Worm (Caenorhabditis elegans): ENCODE measurements around the gene ceh-43.

DNA sequence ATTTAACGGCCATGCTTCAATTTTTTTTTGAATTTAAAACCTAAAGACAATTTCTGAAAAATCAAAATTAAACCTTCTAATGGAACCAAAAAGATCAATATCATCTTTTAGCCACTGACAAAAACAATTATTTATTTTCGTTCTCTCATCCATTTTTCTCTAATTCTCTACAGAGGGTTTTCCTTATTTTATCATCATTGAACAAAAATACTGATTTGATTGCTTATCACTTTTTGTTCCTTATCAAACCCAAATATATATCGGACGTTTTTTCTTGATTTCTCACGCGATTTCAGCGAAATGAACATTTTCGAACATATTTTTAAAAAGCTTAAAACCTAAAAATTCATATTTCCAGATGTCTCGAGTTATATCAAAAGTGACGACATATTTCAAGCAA, 36.6 kb downstream of the ceh-43 start, which contains the start of gene mpc-1:
- TF ChIP-seq lin-13 (tag; optimal IDR thresholded peaks at IDR 0.05) (no peak), unc-39 (tag; optimal IDR thresholded peaks at IDR 0.05) (no peak), unc-62 (GFP tag; optimal IDR thresholded peaks at IDR 0.05) (no peak), unc-120 (tag; optimal IDR thresholded peaks at IDR 0.05; ENCODE audit: poor library complexity, severe bottlenecking) (no peak), elt-1 (tag; optimal IDR thresholded peaks at IDR 0.05; ENCODE audit: borderline replicate concordance, insufficient read depth) (no peak), nhr-76 (tag; optimal IDR thresholded peaks at IDR 0.05) (no peak)

All from whole organism, mixed stage, embryonic.